Fruit fly (Drosophila melanogaster) whole organism, prepupa: ENCODE measurements around the gene Edg78E.

Source experiments
- CG10669 ChIP-seq: fragments of 200-800 bp; sonication (Bioruptor generic); optimal IDR thresholded peaks from 3 replicates; lab custom pipeline; 2018; ENCODE audit warnings: missing biosample characterization, mild to moderate bottlenecking, missing genetic modification characterization, moderate library complexity
- CG32006 ChIP-seq: fragments of 200-800 bp; sonication (Bioruptor generic); optimal IDR thresholded peaks from 3 replicates; lab custom pipeline; 2017; ENCODE audit warnings: missing biosample characterization, mild to moderate bottlenecking, missing genetic modification characterization
- CG34406 ChIP-seq: fragments of 200-800 bp; sonication (Bioruptor generic); optimal IDR thresholded peaks from 3 replicates; lab custom pipeline; 2016; ENCODE audit warnings: missing biosample characterization, missing genetic modification characterization
- CG3919 ChIP-seq: fragments of 200-800 bp; sonication (Bioruptor generic); optimal IDR thresholded peaks from 3 replicates; lab custom pipeline; 2016; ENCODE audit warnings: missing biosample characterization, missing genetic modification characterization
- CG6854 ChIP-seq: fragments of 200-800 bp; sonication (Bioruptor generic); optimal IDR thresholded peaks from 2 replicates; lab custom pipeline; 2017; ENCODE audit warnings: missing biosample characterization, mild to moderate bottlenecking, missing genetic modification characterization
- CG8319 ChIP-seq: fragments of 200-800 bp; sonication (Bioruptor generic); optimal IDR thresholded peaks from 3 replicates; lab custom pipeline; 2016; ENCODE audit warnings: missing biosample characterization, missing genetic modification characterization
- Eip75B ChIP-seq: fragments of 200-800 bp; sonication (Bioruptor generic); optimal IDR thresholded peaks from 3 replicates; lab custom pipeline; 2016; ENCODE audit warnings: missing biosample characterization, missing genetic modification characterization
- Ets96B ChIP-seq: fragments of 200-800 bp; optimal IDR thresholded peaks from 2 replicates; lab custom pipeline; 2019; ENCODE audit warnings: missing biosample characterization, mild to moderate bottlenecking, missing genetic modification characterization, moderate library complexity
- Gug ChIP-seq: fragments of 200-800 bp; sonication (Bioruptor generic); IDR thresholded peaks from 2 replicates; pipeline ENCODE4 v1.3.6; 2022; ENCODE audit warnings: missing biosample characterization, missing genetic modification characterization
- Hr39 ChIP-seq: fragments of 200-800 bp; sonication (Bioruptor generic); optimal IDR thresholded peaks from 2 replicates; lab custom pipeline; 2016; ENCODE audit warnings: missing biosample characterization, missing genetic modification characterization
- Smox ChIP-seq: fragments of 200-800 bp; sonication (Bioruptor generic); optimal IDR thresholded peaks from 3 replicates; lab custom pipeline; 2016; ENCODE audit warnings: missing biosample characterization, missing genetic modification characterization
- Sox14 ChIP-seq: fragments of 200-800 bp; sonication (Bioruptor generic); optimal IDR thresholded peaks from 3 replicates; lab custom pipeline; 2016; ENCODE audit warnings: missing biosample characterization, missing genetic modification characterization
- fkh ChIP-seq: fragments of 200-800 bp; sonication (Bioruptor generic); optimal IDR thresholded peaks from 3 replicates; lab custom pipeline; 2017; ENCODE audit warnings: missing biosample characterization, mild to moderate bottlenecking, missing genetic modification characterization, moderate library complexity
- net ChIP-seq: fragments of 200-800 bp; sonication (Bioruptor generic); optimal IDR thresholded peaks from 3 replicates; lab custom pipeline; 2016; ENCODE audit warnings: missing biosample characterization, missing genetic modification characterization

- no peak for TF ChIP-seq CG3919
- TF ChIP-seq CG34406 (GFP tag; lab: Kevin White, UChicago) = no peak
- no peak for TF ChIP-seq Ets96B
- no peak for TF ChIP-seq Smox
- TF ChIP-seq CG10669 (GFP tag; lab: Kevin White, UChicago) = no peak
- TF ChIP-seq Gug = no peak
- TF ChIP-seq Hr39 (GFP tag; lab: Kevin White, UChicago) = no peak
- no peak for TF ChIP-seq Sox14 (GFP tag; lab: Kevin White, UChicago)
- no peak for TF ChIP-seq CG6854
- no peak for TF ChIP-seq net (GFP tag; lab: Kevin White, UChicago)
- TF ChIP-seq CG8319 = no peak
- no peak for TF ChIP-seq CG32006 (GFP tag; lab: Kevin White, UChicago)
- no peak for TF ChIP-seq fkh (GFP tag; lab: Kevin White, UChicago)
- TF ChIP-seq Eip75B (GFP tag; lab: Kevin White, UChicago) = no peak
These were observed 21.7 kb downstream of the Edg78E start for dm6 chr3L:21275921-21276295.
